Fruit fly (Drosophila melanogaster) whole organism, wandering third instar larva: ENCODE measurements around the gene Srp54k.

Source experiments
- GATAd ChIP-seq: sonication (Bioruptor generic); optimal IDR thresholded peaks from 2 replicates; lab custom pipeline; 2016; ENCODE audit warnings: missing biosample characterization, missing genetic modification characterization
- Hnf4 ChIP-seq: fragments of 200-800 bp; sonication (Bioruptor generic); optimal IDR thresholded peaks from 2 replicates; lab custom pipeline; 2016; ENCODE audit warnings: missing biosample characterization, mild to moderate bottlenecking, missing genetic modification characterization
- Myc ChIP-seq: fragments of >200 bp; optimal IDR thresholded peaks from 2 replicates; lab custom pipeline; 2017
- OdsH ChIP-seq: fragments of 200-800 bp; sonication (Bioruptor generic); optimal IDR thresholded peaks from 2 replicates; lab custom pipeline; 2016; ENCODE audit warnings: missing biosample characterization, mild to moderate bottlenecking, missing genetic modification characterization
- brk ChIP-seq: fragments of 200-800 bp; sonication (Bioruptor generic); optimal IDR thresholded peaks from 2 replicates; lab custom pipeline; 2016; ENCODE audit warnings: missing biosample characterization, mild to moderate bottlenecking, missing genetic modification characterization
- dl ChIP-seq, 2 experiments: fragments of 175-275, 200-275 bp in 1 of 2; fragments of 200-275 bp in 1 of 2; sonication (Bioruptor generic); optimal IDR thresholded peaks; lab custom pipeline; 2018; ENCODE audit warnings: mild to moderate bottlenecking in 2 of 2, missing biosample characterization in 2 of 2, missing genetic modification characterization in 2 of 2, moderate library complexity in 2 of 2; ENCODE audit not compliant: partially characterized antibody in 2 of 2, insufficient read depth in 1 of 2
- psq ChIP-seq: fragments of 200-800 bp; sonication (Bioruptor generic); optimal IDR thresholded peaks from 3 replicates; lab custom pipeline; 2017; ENCODE audit warnings: missing biosample characterization, mild to moderate bottlenecking, missing genetic modification characterization, moderate library complexity
- usp ChIP-seq: fragments of >200 bp; optimal IDR thresholded peaks from 2 replicates; lab custom pipeline; 2017; ENCODE audit warnings: missing biosample characterization, missing genetic modification characterization

- TF ChIP-seq GATAd (GFP tag; lab: Kevin White, UChicago) (no peak), psq (GFP tag; lab: Kevin White, UChicago) (no peak), dl (GFP tag; optimal IDR thresholded peaks at IDR 0.05; lab: Kevin White, UChicago; ENCODE audit: insufficient read depth in 1 of 2, partially characterized antibody in 2 of 2) (no peak), OdsH (GFP tag; lab: Kevin White, UChicago) (no peak), usp (GFP tag; lab: Kevin White, UChicago) (no peak), Hnf4 (GFP tag; lab: Kevin White, UChicago) (no peak), brk (no peak), Myc (lab: Kevin White, UChicago) (no peak)
Observed at dm6 chr3L:5183662-5184061, 31.2 kb downstream of the Srp54k start.
